Fruit fly (Drosophila melanogaster) S2 (cell line): ENCODE measurements around the gene Kdm5.

Experiments used
- CG8478 ChIP-seq: fragments of >200 bp; optimal IDR thresholded peaks from 2 replicates; lab custom pipeline; 2018
- CTCF ChIP-seq, 2 experiments: fragments of >200 bp; optimal IDR thresholded peaks; 2 replicates each; lab custom pipeline; 2018

DNA sequence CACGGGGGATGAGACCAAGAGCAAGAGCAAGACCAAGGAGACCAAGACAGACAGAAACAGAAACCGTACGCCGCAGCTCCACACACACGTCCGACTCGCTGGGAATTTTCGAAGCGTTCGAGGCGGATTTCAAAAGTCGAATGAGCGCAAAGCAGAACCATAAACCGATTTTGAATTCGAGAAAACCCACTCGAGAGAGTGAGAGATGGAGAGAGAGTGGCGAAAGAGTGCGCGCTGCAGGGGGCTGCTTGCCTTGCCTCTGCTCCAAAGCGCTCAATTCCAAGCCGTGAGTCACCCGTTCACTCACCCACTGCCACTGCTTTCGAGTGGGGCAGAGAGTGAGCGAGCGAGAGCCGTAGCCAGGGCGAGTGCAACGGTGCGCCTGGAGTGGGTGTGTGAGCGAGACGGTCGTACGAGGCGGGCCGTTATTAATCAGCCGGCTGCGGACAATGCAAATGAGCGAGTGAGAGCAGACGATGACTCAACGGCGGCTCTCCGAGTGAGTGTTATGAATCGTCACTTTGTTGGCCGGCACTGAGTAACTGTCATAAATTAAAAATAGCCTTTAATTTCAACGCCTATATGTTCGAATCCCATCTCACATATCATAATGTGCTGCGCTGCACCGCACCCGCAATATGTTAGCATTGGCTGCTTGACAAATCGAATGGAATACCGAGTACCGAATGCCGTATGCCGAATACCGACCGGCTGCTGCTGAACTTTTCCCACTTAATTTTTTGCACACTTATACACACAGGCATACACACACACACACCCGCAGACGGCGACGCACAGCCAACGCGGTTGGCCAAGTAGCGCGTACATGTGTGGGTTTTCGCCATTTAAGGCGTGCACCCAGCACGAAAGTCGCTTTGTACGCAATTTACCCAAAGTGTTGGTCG is 19.1 kb downstream of the Kdm5 start:
- TF ChIP-seq CG8478 (lab: Kevin White, UChicago) (no peak), CTCF (optimal IDR thresholded peaks at IDR 0.05; lab: Kevin White, UChicago) (no peak)
